Worm (Caenorhabditis elegans) whole organism, young adult: ENCODE measurements around the gene dpff-1.

Experiments
- B0019.2 ChIP-seq: fragments of 200-800 bp; sonication (Bioruptor generic); conservative IDR thresholded peaks from 2 replicates; pipeline ENCODE4 v1.3.6; 2022; ENCODE audit warnings: missing genetic modification reagents, missing genetic modification characterization, missing compliant biosample characterization
- B0035.1 ChIP-seq: sonication (generic microtip); optimal IDR thresholded peaks from 2 replicates; lab custom pipeline; 2016; ENCODE audit warnings: missing genetic modification characterization, mild to moderate bottlenecking, missing compliant biosample characterization, missing genotype, missing genetic modification reagents
- C06A6.2 ChIP-seq: fragments of 200-800 bp; sonication (Bioruptor generic); conservative IDR thresholded peaks from 2 replicates; pipeline ENCODE4 v1.3.6; 2022; ENCODE audit warnings: missing genetic modification characterization, missing compliant biosample characterization
- C17E4.6 ChIP-seq: fragments of 200-800 bp; sonication (Bioruptor generic); IDR thresholded peaks from 2 replicates; pipeline ENCODE4 v1.3.6; 2022; ENCODE audit warnings: missing genetic modification reagents, missing genetic modification characterization, missing compliant biosample characterization
- F39B2.1 ChIP-seq: fragments of 200-800 bp; sonication (Bioruptor generic); IDR thresholded peaks from 2 replicates; pipeline ENCODE4 v1.3.6; 2022; ENCODE audit warnings: missing genetic modification reagents, missing genetic modification characterization, missing compliant biosample characterization
- F57A8.1 ChIP-seq: fragments of 200-800 bp; sonication (Bioruptor generic); optimal IDR thresholded peaks from 2 replicates; lab custom pipeline; 2018; ENCODE audit warnings: mild to moderate bottlenecking, missing genetic modification characterization, moderate library complexity, missing compliant biosample characterization
- F57C9.4 ChIP-seq: sonication (generic microtip); optimal IDR thresholded peaks from 2 replicates; lab custom pipeline; 2017; ENCODE audit warnings: mild to moderate bottlenecking, missing genetic modification characterization, missing compliant biosample characterization
- Y53G8AR.9 ChIP-seq: fragments of 200-800 bp; sonication (Bioruptor generic); conservative IDR thresholded peaks from 2 replicates; pipeline ENCODE4 v1.3.6; 2022; ENCODE audit warnings: missing genetic modification reagents, missing genetic modification characterization, missing compliant biosample characterization
- Y56A3A.18 ChIP-seq: fragments of 200-800 bp; sonication (Bioruptor generic); IDR thresholded peaks from 2 replicates; pipeline ENCODE4 v1.3.6; 2022; ENCODE audit warnings: missing genetic modification reagents, missing genetic modification characterization, missing compliant biosample characterization
- Y79H2A.3 ChIP-seq: fragments of 200-800 bp; sonication (Bioruptor generic); conservative IDR thresholded peaks from 2 replicates; pipeline ENCODE4 v1.3.6; 2022; ENCODE audit warnings: missing genetic modification reagents, missing genetic modification characterization, missing compliant biosample characterization
- Y95B8A.8 ChIP-seq: fragments of 200-800 bp; sonication (Bioruptor generic); IDR thresholded peaks from 2 replicates; pipeline ENCODE4 v1.3.6; 2022; ENCODE audit warnings: missing genetic modification reagents, missing genetic modification characterization, missing compliant biosample characterization
- bed-1 ChIP-seq: fragments of 200-800 bp; sonication (Bioruptor generic); IDR thresholded peaks from 2 replicates; pipeline ENCODE4 v1.3.6; 2022; ENCODE audit warnings: missing genetic modification reagents, missing genetic modification characterization, missing compliant biosample characterization
- bed-2 ChIP-seq: fragments of 200-800 bp; sonication (Bioruptor generic); IDR thresholded peaks from 2 replicates; pipeline ENCODE4 v1.3.6; 2022; ENCODE audit warnings: missing genetic modification reagents, missing genetic modification characterization, missing compliant biosample characterization
- ceh-79 ChIP-seq: sonication (generic microtip); optimal IDR thresholded peaks from 2 replicates; lab custom pipeline; 2017; ENCODE audit warnings: mild to moderate bottlenecking, missing genetic modification characterization, missing compliant biosample characterization
- ceh-91 ChIP-seq: fragments of 200-800 bp; sonication (Bioruptor generic); IDR thresholded peaks from 2 replicates; pipeline ENCODE4 v1.3.6; 2022; ENCODE audit warnings: missing genetic modification reagents, missing genetic modification characterization, missing compliant biosample characterization
- egl-18 ChIP-seq: fragments of 200-800 bp; sonication (Bioruptor generic); IDR thresholded peaks from 2 replicates; pipeline ENCODE4 v1.3.6; 2022; ENCODE audit warnings: missing genetic modification reagents, missing genetic modification characterization, missing compliant biosample characterization
- egl-44 ChIP-seq: fragments of 200-800 bp; sonication (Bioruptor generic); IDR thresholded peaks from 2 replicates; pipeline ENCODE4 v1.3.6; 2022; ENCODE audit warnings: missing genetic modification reagents, missing genetic modification characterization, missing compliant biosample characterization
- gei-17 ChIP-seq: fragments of 200-800 bp; sonication (Bioruptor generic); optimal IDR thresholded peaks from 2 replicates; lab custom pipeline; 2018; ENCODE audit warnings: mild to moderate bottlenecking, missing genetic modification characterization, missing compliant biosample characterization
- hlh-26 ChIP-seq: fragments of 200-800 bp; sonication (Bioruptor generic); conservative IDR thresholded peaks from 2 replicates; pipeline ENCODE4 v1.3.6; 2022; ENCODE audit warnings: missing genetic modification reagents, missing genetic modification characterization, missing compliant biosample characterization
- hmg-1.2 ChIP-seq: fragments of 200-800 bp; sonication (Bioruptor generic); IDR thresholded peaks from 2 replicates; pipeline ENCODE4 v1.3.6; 2022; ENCODE audit warnings: missing genetic modification reagents, missing genetic modification characterization, missing compliant biosample characterization
- hsf-1 ChIP-seq: fragments of 200-800 bp; sonication (Bioruptor generic); IDR thresholded peaks from 2 replicates; pipeline ENCODE4 v1.3.6; 2022; ENCODE audit warnings: missing genetic modification reagents, missing genetic modification characterization, missing compliant biosample characterization
- lin-40 ChIP-seq: sonication (generic microtip); optimal IDR thresholded peaks from 2 replicates; lab custom pipeline; 2016; ENCODE audit warnings: missing genetic modification characterization, mild to moderate bottlenecking, missing compliant biosample characterization, missing genotype, missing genetic modification reagents
- lin-54 ChIP-seq: fragments of 200-800 bp; sonication (Bioruptor generic); optimal IDR thresholded peaks from 2 replicates; lab custom pipeline; 2018; ENCODE audit warnings: mild to moderate bottlenecking, missing genetic modification characterization, missing compliant biosample characterization
- lsy-27 ChIP-seq: sonication (generic microtip); optimal IDR thresholded peaks from 2 replicates; lab custom pipeline; 2017; ENCODE audit warnings: missing genetic modification characterization, mild to moderate bottlenecking, missing compliant biosample characterization, antibody characterized with exemption, missing genotype, borderline replicate concordance; ENCODE audit not compliant: insufficient read depth
- madf-3 ChIP-seq: fragments of 200-800 bp; sonication (Bioruptor generic); IDR thresholded peaks from 2 replicates; pipeline ENCODE4 v1.3.6; 2022; ENCODE audit warnings: missing genetic modification reagents, missing genetic modification characterization, missing compliant biosample characterization
- mel-28 ChIP-seq: sonication (generic microtip); optimal IDR thresholded peaks from 2 replicates; lab custom pipeline; 2016; ENCODE audit warnings: borderline replicate concordance, mild to moderate bottlenecking, missing genetic modification characterization, missing compliant biosample characterization
- mxl-1 ChIP-seq: sonication (generic microtip); optimal IDR thresholded peaks from 2 replicates; lab custom pipeline; 2016; ENCODE audit warnings: missing genetic modification characterization, missing compliant biosample characterization
- nfya-1 ChIP-seq: sonication (generic microtip); optimal IDR thresholded peaks from 2 replicates; lab custom pipeline; 2017; ENCODE audit warnings: antibody characterized with exemption, missing compliant biosample characterization, missing genetic modification characterization, borderline replicate concordance; ENCODE audit not compliant: insufficient read depth
- nfya-2 ChIP-seq: fragments of 200-800 bp; sonication (Bioruptor generic); IDR thresholded peaks from 2 replicates; pipeline ENCODE4 v1.3.6; 2022; ENCODE audit warnings: missing genetic modification reagents, missing genetic modification characterization, missing compliant biosample characterization
- nhr-120 ChIP-seq: fragments of 200-800 bp; sonication (Bioruptor generic); IDR thresholded peaks from 2 replicates; pipeline ENCODE4 v1.3.6; 2022; ENCODE audit warnings: missing genetic modification characterization, missing compliant biosample characterization
- nhr-179 ChIP-seq: sonication (generic microtip); optimal IDR thresholded peaks from 2 replicates; lab custom pipeline; 2016; ENCODE audit warnings: mild to moderate bottlenecking, missing genetic modification characterization, missing compliant biosample characterization
- nhr-27 ChIP-seq: fragments of 200-800 bp; sonication (Bioruptor generic); optimal IDR thresholded peaks from 2 replicates; lab custom pipeline; 2018; ENCODE audit warnings: mild to moderate bottlenecking, missing genetic modification characterization, moderate library complexity, missing compliant biosample characterization
- nhr-80 ChIP-seq: sonication (generic microtip); optimal IDR thresholded peaks from 2 replicates; lab custom pipeline; 2016; ENCODE audit warnings: missing genetic modification characterization, missing compliant biosample characterization
- sdz-38 ChIP-seq: sonication (generic microtip); optimal IDR thresholded peaks from 2 replicates; lab custom pipeline; 2016; ENCODE audit warnings: missing genotype, missing genetic modification characterization, missing compliant biosample characterization
- snpc-1.3 ChIP-seq: sonication (generic microtip); optimal IDR thresholded peaks from 2 replicates; lab custom pipeline; 2017; ENCODE audit warnings: missing genetic modification characterization, mild to moderate bottlenecking, missing compliant biosample characterization, antibody characterized with exemption, moderate library complexity, missing genotype, missing genetic modification reagents; ENCODE audit not compliant: insufficient read depth
- snpc-3.4 ChIP-seq: sonication (generic microtip); optimal IDR thresholded peaks from 2 replicates; lab custom pipeline; 2017; ENCODE audit warnings: missing genetic modification characterization, mild to moderate bottlenecking, missing compliant biosample characterization, antibody characterized with exemption, moderate library complexity, missing genotype, missing genetic modification reagents
- snpc-4 ChIP-seq, 5 experiments: fragments of 150-350 bp in 1 of 5; sonication (generic microtip) in 4 of 5; optimal IDR thresholded peaks; 2 replicates each; lab custom pipeline; 2014 to 2018; ENCODE audit warnings: missing genetic modification characterization in 5 of 5, missing biosample characterization in 3 of 5, antibody characterized with exemption in 2 of 5, mild to moderate bottlenecking in 2 of 5, missing compliant biosample characterization in 2 of 5, missing genotype in 2 of 5, moderate library complexity in 2 of 5, missing genetic modification reagents in 1 of 5
- sptf-2 ChIP-seq: fragments of 200-800 bp; sonication (Bioruptor generic); optimal IDR thresholded peaks from 2 replicates; lab custom pipeline; 2018; ENCODE audit warnings: mild to moderate bottlenecking, missing genetic modification characterization, missing compliant biosample characterization
- zim-3 ChIP-seq: sonication (generic microtip); optimal IDR thresholded peaks from 2 replicates; lab custom pipeline; 2017; ENCODE audit warnings: mild to moderate bottlenecking, missing genetic modification characterization, moderate library complexity, missing compliant biosample characterization
- ztf-18 ChIP-seq: sonication (generic microtip); optimal IDR thresholded peaks from 2 replicates; lab custom pipeline; 2016; ENCODE audit warnings: missing genotype, mild to moderate bottlenecking, missing genetic modification characterization, missing compliant biosample characterization
- ztf-22 ChIP-seq: fragments of 200-800 bp; sonication (Bioruptor generic); optimal IDR thresholded peaks from 2 replicates; lab custom pipeline; 2018; ENCODE audit warnings: mild to moderate bottlenecking, missing genetic modification characterization, moderate library complexity, missing compliant biosample characterization
- ztf-26 ChIP-seq: sonication (generic microtip); optimal IDR thresholded peaks from 2 replicates; lab custom pipeline; 2017; ENCODE audit warnings: missing genetic modification characterization, missing compliant biosample characterization
- ztf-28 ChIP-seq: fragments of 200-800 bp; sonication (Bioruptor generic); IDR thresholded peaks from 2 replicates; pipeline ENCODE4 v1.3.6; 2022; ENCODE audit warnings: missing genetic modification reagents, missing genetic modification characterization, missing compliant biosample characterization
- ztf-3 ChIP-seq: fragments of 200-800 bp; sonication (Bioruptor generic); optimal IDR thresholded peaks from 2 replicates; lab custom pipeline; 2018; ENCODE audit warnings: mild to moderate bottlenecking, missing genetic modification characterization, missing compliant biosample characterization

The dpff-1 gene

DNA sequence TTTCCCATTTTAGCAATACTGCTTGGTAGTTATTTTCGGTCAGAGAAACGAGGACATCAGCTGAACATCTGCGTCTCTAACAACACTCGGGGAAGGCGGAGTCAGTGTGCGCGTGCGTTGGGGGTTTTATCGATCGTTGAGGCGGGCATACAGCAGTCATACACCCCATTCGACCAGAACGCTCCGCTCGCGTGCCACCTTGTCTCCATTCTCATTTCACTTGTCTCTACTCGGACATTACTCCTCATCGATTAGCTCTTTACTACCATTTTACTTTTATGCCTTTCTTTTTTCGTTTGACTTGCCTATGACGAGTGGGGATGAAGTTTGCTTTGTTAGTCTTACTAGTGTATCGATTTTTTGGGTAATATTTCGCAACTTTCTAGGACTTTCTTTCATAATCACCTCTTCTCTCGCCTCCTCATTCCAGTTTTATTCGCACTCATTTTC is 34.4 kb upstream of the dpff-1 start (continued):
- TF ChIP-seq lin-40 (tag; lab: Kevin White, UChicago) (peak; percentile 45), madf-3 (peak; percentile 24), sdz-38 (tag; lab: Kevin White, UChicago) (no peak), lin-54 (peak; percentile 20), B0035.1 (tag; lab: Kevin White, UChicago) (no peak), egl-18 (GFP tag; lab: Robert Waterston, UW) (no peak), F57A8.1 (no peak), Y56A3A.18 (GFP tag; lab: Robert Waterston, UW) (no peak), hlh-26 (GFP tag; lab: Robert Waterston, UW) (no peak), nhr-120 (GFP tag; lab: Robert Waterston, UW) (no peak), gei-17 (GFP tag; lab: Kevin White, UChicago) (no peak), F57C9.4 (tag; lab: Kevin White, UChicago) (no peak), ceh-79 (no peak), ztf-18 (tag; lab: Kevin White, UChicago) (peak; percentile 10), zim-3 (peak; percentile 66), snpc-1.3 (tag; lab: Kevin White, UChicago) (no peak), nhr-179 (no peak), ztf-3 (GFP tag; lab: Kevin White, UChicago) (peak; percentile 1), bed-1 (GFP tag; lab: Robert Waterston, UW) (0 out of 2 replicates have a peak, but pooled peaks have one; percentile 5), egl-44 (GFP tag; lab: Robert Waterston, UW) (peak; percentile 57; the same call in 1 of the 2 replicates), nhr-80 (tag; lab: Kevin White, UChicago) (peak; percentile 58), nfya-2 (no peak), mxl-1 (tag; lab: Kevin White, UChicago) (no peak), F39B2.1 (no peak), ztf-26 (peak; percentile 26), mel-28 (tag; lab: Kevin White, UChicago) (no peak), ceh-91 (GFP tag; lab: Robert Waterston, UW) (no peak), B0019.2 (GFP tag; lab: Robert Waterston, UW) (no peak), bed-2 (GFP tag; lab: Robert Waterston, UW) (no peak), hmg-1.2 (GFP tag; lab: Robert Waterston, UW) (peak; percentile 60; the same call in 1 of the 2 replicates), C06A6.2 (GFP tag; lab: Robert Waterston, UW) (peak; percentile 17; the same call in 1 of the 2 replicates)

DNA sequence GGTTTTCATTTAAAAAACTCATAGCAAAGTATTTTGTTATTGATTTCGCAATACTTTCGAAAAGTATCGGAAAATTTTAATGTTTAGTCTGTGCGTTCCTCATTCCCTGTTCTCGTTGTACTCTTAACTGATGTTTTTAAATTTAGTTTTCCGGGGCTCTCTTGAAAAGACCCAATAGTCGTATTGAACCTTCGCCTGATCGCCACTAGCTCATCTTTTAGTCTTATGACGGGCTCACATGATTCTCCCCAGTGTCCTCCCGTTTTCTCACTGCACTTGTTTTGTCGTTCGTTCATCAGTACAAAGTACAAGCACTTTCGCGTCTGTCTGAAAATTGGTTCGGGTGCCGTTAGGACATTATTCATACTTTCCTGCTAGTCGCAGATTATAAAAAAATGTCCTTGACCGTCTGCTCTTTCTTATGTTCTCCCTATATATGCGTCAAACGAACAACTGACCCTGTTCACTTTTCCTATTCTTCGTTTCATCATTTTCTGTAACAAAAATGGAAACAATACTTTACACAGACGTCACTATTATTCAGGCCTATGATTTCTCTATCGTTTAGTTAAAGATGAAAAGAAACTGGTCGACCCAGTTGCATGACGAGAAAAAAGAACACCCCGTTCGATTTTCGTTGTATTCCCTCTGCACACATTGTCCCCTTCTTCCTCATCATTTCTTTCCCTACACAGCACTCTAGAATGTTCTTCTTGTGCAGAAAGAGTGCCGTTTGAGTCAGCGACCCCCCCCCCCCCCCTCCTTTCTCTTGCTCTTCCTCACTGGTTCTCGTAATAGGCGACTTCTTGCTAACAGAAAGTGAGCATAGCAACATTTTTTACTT is 33.5 kb upstream of the dpff-1 start, which contains the start of gene ubq-1:
Gene ubq-1, plus strand, starts transcription at position 802 of the 844 bp plus-strand sequence.
- TF ChIP-seq Y53G8AR.9 (GFP tag; lab: Robert Waterston, UW) (0 out of 2 replicates have a peak, but pooled peaks have one; percentile 8), ztf-26 (no peak), lsy-27 (tag; lab: Kevin White, UChicago) (no peak), C17E4.6 (no peak), ztf-22 (GFP tag; lab: Kevin White, UChicago) (no peak), ceh-91 (GFP tag; lab: Robert Waterston, UW) (no peak), Y95B8A.8 (no peak; the same call in 1 of the 2 replicates), snpc-3.4 (no peak), Y79H2A.3 (GFP tag; lab: Robert Waterston, UW) (no peak), nhr-27 (no peak), bed-1 (GFP tag; lab: Robert Waterston, UW) (no peak), nfya-1 (tag; lab: Kevin White, UChicago) (no peak), snpc-4 (GFP tag; optimal IDR thresholded peaks at IDR 0.05; lab: Kevin White, UChicago) (no peak), snpc-4 (tag; optimal IDR thresholded peaks at IDR 0.05; lab: Kevin White, UChicago) (no peak), zim-3 (no peak), ztf-28 (GFP tag; lab: Robert Waterston, UW) (no peak), B0035.1 (tag; lab: Kevin White, UChicago) (no peak), F39B2.1 (no peak), sptf-2 (GFP tag; lab: Kevin White, UChicago) (no peak), hsf-1 (GFP tag; lab: Robert Waterston, UW) (peak; percentile 48; the same call in 1 of the 2 replicates)
